Worm (Caenorhabditis elegans): ENCODE measurements around the gene spe-44.
"Not testable (repeated sequence)": the region's sequence is repeated elsewhere in the genome, so short reads cannot be mapped to it uniquely, and the experiment has no call there.

The spe-44 gene

ce11 chrIV:12487194-12487593, 33.2 kb upstream of the spe-44 start, which contains the start of gene sru-26:
Gene sru-26, plus strand, starts transcription at chrIV:12487494.
- TF ChIP-seq lin-32 (GFP tag; optimal IDR thresholded peaks at IDR 0.05) = no peak
- no peak for TF ChIP-seq blmp-1 (tag; optimal IDR thresholded peaks at IDR 0.05)
- no peak for TF ChIP-seq unc-62 (GFP tag; optimal IDR thresholded peaks at IDR 0.05)
- no peak for TF ChIP-seq ceh-83 (GFP tag; optimal IDR thresholded peaks at IDR 0.05)
- TF ChIP-seq nhr-237 (tag; optimal IDR thresholded peaks at IDR 0.05) = no peak
- TF ChIP-seq elt-1 (tag; optimal IDR thresholded peaks at IDR 0.05; ENCODE audit: borderline replicate concordance, insufficient read depth) = no peak
- no peak for TF ChIP-seq nhr-12 (tag; optimal IDR thresholded peaks at IDR 0.05)
- no peak for TF ChIP-seq lin-13 (tag; optimal IDR thresholded peaks at IDR 0.05)
- no peak for TF ChIP-seq tbx-8 (GFP tag; optimal IDR thresholded peaks at IDR 0.05)
- no peak for TF ChIP-seq mep-1 (tag; optimal IDR thresholded peaks at IDR 0.05)
- no peak for TF ChIP-seq snpc-4 (tag; optimal IDR thresholded peaks at IDR 0.05)
- no peak for TF ChIP-seq sptf-1 (tag; optimal IDR thresholded peaks at IDR 0.05)
- no peak for TF ChIP-seq cnd-1 (tag; optimal IDR thresholded peaks at IDR 0.05)
- TF ChIP-seq pha-4 (tag; optimal IDR thresholded peaks at IDR 0.05) = no peak

ce11 chrIV:12484479-12484878, 30.5 kb upstream of the spe-44 start, which contains the start of gene T04A11.4:
Gene T04A11.4, minus strand, starts transcription at chrIV:12484579.
- not testable (repeated sequence) for TF ChIP-seq elt-3 (tag; optimal IDR thresholded peaks at IDR 0.05); pha-4 (tag; optimal IDR thresholded peaks at IDR 0.05); sem-2 (GFP tag; optimal IDR thresholded peaks at IDR 0.05)

ce11 chrIV:12478711-12479110, 24.7 kb upstream of the spe-44 start, which contains the start of gene igdb-1:
Gene igdb-1, plus strand, starts transcription at chrIV:12479011.
- TF ChIP-seq hlh-1, mab-5, zip-8 (tag; optimal IDR thresholded peaks at IDR 0.05): not testable (repeated sequence)

ce11 chrIV:12476942-12477341, 22.9 kb upstream of the spe-44 start, which contains the start of gene T04A11.1:
Gene T04A11.1, minus strand, starts transcription at chrIV:12477042.
- not testable (repeated sequence) for TF ChIP-seq unc-120 (tag; optimal IDR thresholded peaks at IDR 0.05; ENCODE audit: poor library complexity, severe bottlenecking); nhr-2 (tag; optimal IDR thresholded peaks at IDR 0.05); elt-1 (tag; optimal IDR thresholded peaks at IDR 0.05; ENCODE audit: borderline replicate concordance, insufficient read depth)

ce11 chrIV:12468359-12468758, 14.3 kb upstream of the spe-44 start, which contains the start of gene igdb-2:
Gene igdb-2, plus strand, starts transcription at chrIV:12468659.
- no peak for TF ChIP-seq elt-3 (tag; optimal IDR thresholded peaks at IDR 0.05)

ce11 chrIV:12467761-12468160, 13.7 kb upstream of the spe-44 start:
- TF ChIP-seq flh-1 (GFP tag; optimal IDR thresholded peaks at IDR 0.05) (no peak), ceh-39 (tag; optimal IDR thresholded peaks at IDR 0.05) (peak; percentile 72)

- TF ChIP-seq lin-32 (GFP tag; optimal IDR thresholded peaks at IDR 0.05) = no peak
- no peak for TF ChIP-seq lin-13 (tag; optimal IDR thresholded peaks at IDR 0.05)
- TF ChIP-seq M03D4.4 (tag; optimal IDR thresholded peaks at IDR 0.05) = no peak
- TF ChIP-seq lsy-2 (tag; optimal IDR thresholded peaks at IDR 0.05) = no peak
- no peak for TF ChIP-seq mls-2 (tag; optimal IDR thresholded peaks at IDR 0.05)
- no peak for TF ChIP-seq snpc-4 (tag; optimal IDR thresholded peaks at IDR 0.05)
These were observed 10.8 kb upstream of the spe-44 start for ce11 chrIV:12464822-12465221.

ce11 chrIV:12463370-12463769, 9.4 kb upstream of the spe-44 start, which contains the start of gene C25G4.8:
Gene C25G4.8, minus strand, starts transcription at chrIV:12463470.
- TF ChIP-seq lsy-2 (tag; optimal IDR thresholded peaks at IDR 0.05) = no peak
- no peak for TF ChIP-seq unc-62 (GFP tag; optimal IDR thresholded peaks at IDR 0.05)
- TF ChIP-seq lin-32 (GFP tag; optimal IDR thresholded peaks at IDR 0.05) = no peak
